Fruit fly (Drosophila melanogaster) S2 (cell line): Measurements from ENCODE around the gene CG14820.

Experiments
- CG8478 ChIP-seq: fragments of >200 bp; optimal IDR thresholded peaks from 2 replicates; lab custom pipeline; 2018
- CTCF ChIP-seq, 2 experiments: fragments of >200 bp; optimal IDR thresholded peaks; 2 replicates each; lab custom pipeline; 2018

Gene CG14820

DNA sequence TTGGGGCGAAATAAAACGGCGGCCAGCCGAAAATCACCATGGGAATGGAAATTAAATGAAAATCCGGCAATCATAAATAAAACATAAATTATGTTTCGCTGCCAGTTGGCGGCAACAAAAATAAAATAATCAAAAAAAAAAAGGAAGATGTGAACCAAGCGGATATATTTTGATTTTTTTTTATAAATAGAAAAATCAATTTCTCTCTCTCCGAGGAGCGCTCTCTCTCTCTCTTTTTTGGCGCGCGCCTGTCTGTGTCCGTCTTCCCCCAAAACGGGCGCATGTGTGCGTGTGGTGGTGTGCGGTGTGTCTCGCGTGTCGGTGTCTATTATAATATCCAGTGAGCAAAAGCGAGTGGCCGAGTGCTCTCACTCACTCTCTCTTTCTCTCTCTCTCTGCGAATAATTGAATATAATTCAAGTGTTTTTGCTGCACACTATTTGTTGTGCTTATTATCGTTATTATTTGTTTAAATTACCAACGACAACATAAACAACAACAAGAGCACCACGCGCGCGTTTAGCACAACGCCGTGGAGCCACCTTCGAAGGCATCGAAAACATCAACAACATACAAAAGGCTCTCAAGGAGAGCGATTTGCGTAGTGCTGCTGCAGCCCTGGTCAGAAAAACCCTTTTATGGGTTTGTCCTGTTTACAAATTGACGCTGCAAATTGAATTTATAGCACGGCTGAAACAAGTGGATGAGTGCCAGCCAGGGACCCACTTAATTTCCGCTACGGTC, 10.7 kb downstream of the CG14820 start:
- no peak for TF ChIP-seq CG8478
- no peak for TF ChIP-seq CTCF (optimal IDR thresholded peaks at IDR 0.05; lab: Kevin White, UChicago)

DNA sequence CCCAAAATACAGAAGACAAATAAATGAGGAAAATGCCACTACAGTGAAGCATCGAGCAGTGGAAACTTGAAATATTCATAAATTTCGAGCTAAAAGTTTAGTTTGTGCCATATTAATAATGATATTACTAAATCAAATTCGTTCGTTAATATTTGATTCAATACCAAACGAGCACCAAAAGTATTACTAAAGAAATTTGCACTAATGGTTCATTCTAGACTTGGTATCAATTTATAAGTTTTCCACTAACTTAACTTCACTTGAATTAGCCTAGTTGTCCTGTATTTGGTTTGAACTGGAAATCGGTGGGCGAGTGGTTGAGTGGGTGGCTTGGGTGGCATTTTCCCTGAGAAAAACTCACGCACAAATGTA, 11.2 kb downstream of the CG14820 start:
- TF ChIP-seq CTCF (optimal IDR thresholded peaks at IDR 0.05; lab: Kevin White, UChicago) (no peak), CG8478 (no peak)

DNA sequence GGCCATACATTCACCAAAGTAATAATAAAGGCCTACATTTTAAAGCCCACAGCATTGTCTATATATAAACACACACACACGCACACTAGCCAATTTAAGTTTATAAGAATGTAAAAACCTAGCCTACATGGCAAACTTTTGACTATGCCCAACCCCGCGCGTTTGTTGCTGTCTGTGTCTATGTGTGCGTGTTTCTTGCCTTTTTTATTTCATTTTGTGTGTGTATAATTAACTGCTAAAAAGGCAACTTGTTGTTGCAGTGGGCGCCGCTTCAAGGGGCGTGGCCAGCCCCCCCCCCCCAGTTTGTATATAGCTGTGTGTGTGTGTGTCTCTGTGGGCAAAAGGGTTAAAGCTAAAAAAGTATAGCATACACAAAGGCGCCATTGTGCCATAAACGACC, 12.6 kb downstream of the CG14820 start:
- TF ChIP-seq CG8478 (no peak), CTCF (optimal IDR thresholded peaks at IDR 0.05; lab: Kevin White, UChicago) (no peak)

DNA sequence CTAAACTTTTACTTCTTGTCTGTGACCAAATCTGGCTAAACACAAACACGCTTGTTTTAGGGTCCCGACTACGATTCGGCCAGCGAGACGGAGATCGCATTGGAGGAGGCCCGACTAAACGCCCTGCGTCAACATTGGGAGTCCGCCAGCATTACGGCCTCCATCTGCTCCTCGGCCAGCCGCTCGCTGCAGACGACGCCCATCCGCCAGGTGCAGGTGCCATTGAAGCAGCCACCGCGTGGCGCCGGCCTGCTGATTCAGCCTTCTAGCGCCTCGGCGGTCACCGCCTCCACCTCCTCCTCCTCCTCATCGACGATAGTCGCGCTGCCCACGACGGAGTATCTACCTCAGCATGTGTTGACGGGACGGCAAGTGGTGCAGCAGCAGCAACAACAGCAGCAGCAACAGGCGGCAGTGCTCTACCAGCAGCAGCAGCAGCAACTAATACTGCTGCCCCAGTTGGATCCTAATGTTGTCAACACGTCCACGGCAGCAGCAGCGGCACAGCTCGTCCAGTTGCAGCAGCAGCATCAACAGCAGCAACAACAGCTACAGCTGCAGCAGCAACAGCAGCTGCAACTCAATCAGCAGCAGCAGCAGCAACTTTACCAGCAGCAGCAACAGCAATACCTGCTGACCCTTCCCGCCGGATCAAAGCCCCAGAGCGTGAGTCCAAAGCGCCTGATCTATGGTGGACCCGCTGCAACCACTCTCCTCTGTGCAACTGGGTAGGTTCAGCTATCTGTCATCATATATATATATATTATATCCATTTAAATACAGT, 14.7 kb downstream of the CG14820 start:
- TF ChIP-seq CTCF (optimal IDR thresholded peaks at IDR 0.05; lab: Kevin White, UChicago) (no peak), CG8478 (no peak)

DNA sequence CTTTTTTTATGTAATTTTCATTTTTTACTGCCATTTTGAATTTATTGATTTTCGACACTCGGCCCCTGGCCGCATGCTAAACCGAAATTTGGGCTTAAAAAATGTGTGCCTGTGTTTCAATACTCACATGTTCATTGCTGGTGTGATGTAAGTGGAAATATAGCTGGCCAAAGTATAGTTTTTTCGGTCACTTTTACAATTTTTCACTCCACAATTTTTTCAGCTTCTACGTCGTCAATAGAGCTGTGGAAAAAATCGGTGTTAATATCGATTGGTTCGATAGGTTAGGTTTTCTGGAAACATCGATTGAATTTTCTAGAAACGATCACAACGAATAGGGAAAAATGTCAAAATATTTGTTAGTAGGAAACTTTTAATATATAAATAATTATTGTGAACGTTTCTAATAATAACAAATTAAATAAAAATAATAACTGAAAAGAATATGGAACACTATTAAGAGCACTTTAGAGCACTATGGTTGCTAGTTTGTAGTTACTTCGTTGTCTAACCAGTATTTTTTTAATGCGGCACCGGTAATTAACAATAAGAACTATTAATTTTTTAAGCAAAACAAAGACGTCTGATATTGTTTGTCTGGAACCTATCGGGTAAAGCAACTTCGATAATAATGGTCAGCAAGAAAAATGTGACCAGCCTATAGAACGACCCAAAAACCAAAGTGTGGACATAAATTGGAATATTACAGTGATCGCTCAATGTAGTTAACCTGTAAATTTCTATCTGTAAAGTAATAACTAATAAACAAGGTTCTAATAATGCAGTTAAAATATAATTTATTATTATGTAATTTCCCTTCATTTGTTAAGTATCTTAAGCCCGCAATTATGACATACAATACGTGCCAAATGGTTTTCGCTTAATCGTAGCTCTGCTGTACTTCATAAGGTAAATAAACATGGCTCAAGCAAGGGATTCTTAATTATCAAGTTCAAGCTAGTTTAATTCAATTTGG, 22.8 kb downstream of the CG14820 start, which contains the start of the genes CG10077 and CG9948:
Gene CG10077 (minus strand): TSS at position 651 of the 976 bp plus-strand sequence.
Gene CG9948 (plus strand): TSS at position 738 of the 976 bp plus-strand sequence.
- no peak for TF ChIP-seq CG8478
- no peak for TF ChIP-seq CTCF (optimal IDR thresholded peaks at IDR 0.05; lab: Kevin White, UChicago)

DNA sequence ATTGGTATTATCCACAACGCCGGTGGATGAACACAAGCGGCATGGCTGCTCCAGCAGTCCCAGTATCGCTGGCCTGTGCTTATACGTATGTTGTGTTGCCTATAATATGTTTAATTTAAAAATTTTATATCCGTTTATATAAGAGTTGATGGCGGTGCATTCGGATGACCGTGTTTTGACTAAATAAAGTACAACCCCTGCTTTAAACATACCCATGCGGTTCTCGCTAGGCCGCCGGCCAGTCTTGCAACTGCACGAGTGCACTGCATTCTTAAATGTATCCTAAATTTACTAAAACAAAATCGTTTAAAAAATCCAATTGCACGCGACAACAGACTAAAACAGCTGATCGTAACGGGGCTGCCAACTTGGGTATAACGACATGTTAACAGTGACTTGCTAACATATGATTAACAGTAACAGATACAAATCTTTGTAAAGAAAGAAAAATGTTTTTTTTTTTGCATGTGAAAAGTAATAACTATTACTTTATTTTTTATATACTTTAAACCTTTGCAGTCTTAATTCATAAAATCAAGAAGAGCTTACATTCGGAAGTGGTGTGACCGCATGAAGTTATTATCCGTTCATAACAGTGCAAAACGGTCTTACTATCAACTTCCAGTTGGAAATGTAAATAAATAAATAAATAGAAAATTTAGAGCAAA, 25.2 kb downstream of the CG14820 start, which contains the start of the genes Uqcc1 and Surf1:
Gene Uqcc1 (minus strand): TSS at position 356 of the 668 bp plus-strand sequence.
Gene Surf1 (plus strand): TSS at position 594 of the 668 bp plus-strand sequence.
- TF ChIP-seq CTCF (optimal IDR thresholded peaks at IDR 0.05; lab: Kevin White, UChicago) (no peak), CG8478 (no peak)

DNA sequence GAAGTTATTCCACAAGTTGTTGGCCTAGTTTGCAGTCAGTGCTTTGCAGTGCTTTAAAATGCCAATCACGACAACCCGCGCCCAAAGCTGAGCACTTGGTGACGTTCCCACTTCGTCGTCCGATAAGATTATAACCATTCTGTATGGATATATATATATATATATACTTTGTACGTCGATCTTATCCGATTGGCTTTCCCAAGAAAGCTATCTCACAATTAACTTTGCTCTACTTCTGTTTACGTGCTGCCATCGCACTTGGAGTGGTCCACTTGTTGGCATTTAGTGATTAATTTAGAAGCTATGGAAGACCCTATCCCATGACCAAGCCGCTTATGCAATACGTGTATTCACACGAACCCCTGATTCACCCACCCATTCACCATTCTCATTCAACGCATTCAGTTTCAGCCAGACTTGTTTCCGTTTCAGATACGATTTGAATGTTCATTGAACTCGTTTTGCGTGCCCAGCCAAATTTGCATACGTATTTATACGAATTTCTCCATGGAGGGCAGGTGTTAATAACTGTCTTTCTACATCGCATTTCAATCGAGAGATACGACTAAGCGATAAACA, 29.4 kb downstream of the CG14820 start:
- TF ChIP-seq CG8478 (no peak), CTCF (optimal IDR thresholded peaks at IDR 0.05; lab: Kevin White, UChicago) (no peak)

DNA sequence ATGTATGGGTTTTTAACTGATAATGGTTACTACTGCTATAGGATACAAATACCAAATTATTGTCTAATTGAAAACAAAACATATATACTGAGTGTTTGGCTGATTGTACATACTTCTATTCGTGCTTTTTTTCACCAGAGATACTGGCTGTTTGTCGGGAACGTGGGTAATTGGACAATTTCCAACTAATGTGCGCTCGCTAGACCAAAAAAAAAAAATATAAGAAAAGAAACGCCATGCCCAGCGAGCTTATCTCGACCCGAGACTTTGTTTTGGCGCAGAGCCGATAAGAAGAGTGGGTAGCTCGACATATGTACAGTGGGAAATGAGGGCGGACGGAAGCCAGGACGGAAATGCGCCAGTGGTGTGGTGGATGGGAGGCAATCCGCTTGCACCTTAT, 30.4 kb downstream of the CG14820 start:
- TF ChIP-seq CTCF (optimal IDR thresholded peaks at IDR 0.05; lab: Kevin White, UChicago) (no peak), CG8478 (no peak)

DNA sequence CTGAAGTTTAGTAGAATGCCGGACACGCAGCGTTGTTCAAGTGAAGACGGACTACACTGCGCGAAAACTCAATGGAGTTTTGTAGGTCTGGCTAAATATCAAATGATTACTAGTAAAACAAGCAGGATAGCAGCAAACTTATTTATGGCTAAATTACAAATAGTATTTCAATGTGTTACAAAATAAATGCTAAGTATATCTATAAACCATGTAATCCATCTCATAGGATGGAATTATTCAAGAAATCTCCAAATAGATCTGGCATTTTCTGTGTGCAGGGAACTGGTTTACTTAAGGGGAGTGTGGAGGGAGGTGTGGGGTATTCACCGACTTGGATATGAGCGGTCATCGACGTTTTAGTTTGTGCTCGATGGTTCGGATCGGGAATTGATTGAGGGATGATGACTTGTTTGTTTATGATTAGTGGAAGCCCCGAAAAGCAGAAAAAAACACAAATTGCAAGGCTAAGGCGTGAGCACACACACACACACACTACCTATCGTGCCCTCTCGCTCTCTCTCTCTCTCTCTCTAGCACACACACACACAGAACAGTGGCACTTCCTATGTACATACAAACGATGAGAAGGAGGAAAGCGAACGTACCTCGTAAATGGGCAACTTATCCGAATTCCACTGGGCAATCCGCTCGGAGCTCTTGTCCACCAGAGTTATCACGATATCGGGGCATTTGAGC, 31.2 kb downstream of the CG14820 start:
- no peak for TF ChIP-seq CTCF (optimal IDR thresholded peaks at IDR 0.05; lab: Kevin White, UChicago)
- TF ChIP-seq CG8478: no peak

DNA sequence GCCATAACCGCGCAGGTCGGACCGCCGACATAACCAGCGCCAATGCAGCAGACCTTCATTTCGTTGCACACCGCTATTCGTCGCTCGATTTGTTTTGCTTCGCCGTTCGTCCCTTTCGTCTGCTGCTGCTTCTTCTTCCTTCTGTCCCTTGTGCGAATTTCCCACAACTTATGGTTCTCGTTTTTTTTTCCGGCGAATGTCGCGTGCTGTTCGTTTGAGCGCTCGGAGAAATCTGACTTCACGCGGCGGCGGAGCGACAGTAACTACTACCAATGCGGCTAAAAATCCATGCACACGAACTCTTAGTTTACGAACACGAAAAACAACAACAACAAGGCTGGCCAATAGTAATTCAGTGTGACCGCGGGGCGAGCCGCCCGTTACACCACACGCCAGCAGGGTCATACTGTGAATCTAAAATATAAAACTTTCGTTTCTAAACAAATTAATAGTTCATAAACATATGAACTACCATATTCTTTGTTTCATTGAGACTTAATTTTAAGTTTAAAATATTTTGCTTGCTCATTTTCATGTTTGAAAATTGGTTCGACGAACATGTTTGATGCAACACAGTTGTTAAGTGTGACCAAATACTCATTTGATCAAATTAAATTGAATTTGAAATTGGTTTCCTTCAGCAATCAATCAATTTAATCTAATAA, 31.9 kb downstream of the CG14820 start, which contains the start of gene sgl:
Gene sgl (minus strand): TSS at position 271 of the 665 bp plus-strand sequence.
- TF ChIP-seq CTCF (optimal IDR thresholded peaks at IDR 0.05; lab: Kevin White, UChicago): no peak
- no peak for TF ChIP-seq CG8478

DNA sequence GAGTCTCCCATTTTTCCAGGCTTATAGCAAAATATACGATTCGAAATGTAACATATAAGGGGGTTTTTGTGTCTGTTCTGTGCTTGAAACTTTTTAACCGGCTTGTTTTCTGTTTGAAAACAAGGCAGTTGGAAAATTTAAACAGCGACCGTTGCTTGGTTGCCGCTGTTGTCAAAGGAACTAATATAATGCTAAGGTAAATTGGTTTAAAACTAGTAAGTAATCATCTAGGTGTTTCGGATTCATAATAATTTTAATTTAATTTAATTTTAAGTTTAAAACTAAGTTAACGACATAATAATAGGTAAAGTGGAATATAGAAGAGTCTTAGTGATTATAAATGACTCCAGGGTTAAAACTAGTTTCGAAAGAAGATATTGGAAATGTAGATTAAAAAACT, 35.1 kb downstream of the CG14820 start, which contains the start of gene CG10064:
Gene CG10064 (minus strand): TSS at position 101 of the 400 bp plus-strand sequence.
- TF ChIP-seq CTCF (optimal IDR thresholded peaks at IDR 0.05; lab: Kevin White, UChicago) (no peak), CG8478 (no peak)

DNA sequence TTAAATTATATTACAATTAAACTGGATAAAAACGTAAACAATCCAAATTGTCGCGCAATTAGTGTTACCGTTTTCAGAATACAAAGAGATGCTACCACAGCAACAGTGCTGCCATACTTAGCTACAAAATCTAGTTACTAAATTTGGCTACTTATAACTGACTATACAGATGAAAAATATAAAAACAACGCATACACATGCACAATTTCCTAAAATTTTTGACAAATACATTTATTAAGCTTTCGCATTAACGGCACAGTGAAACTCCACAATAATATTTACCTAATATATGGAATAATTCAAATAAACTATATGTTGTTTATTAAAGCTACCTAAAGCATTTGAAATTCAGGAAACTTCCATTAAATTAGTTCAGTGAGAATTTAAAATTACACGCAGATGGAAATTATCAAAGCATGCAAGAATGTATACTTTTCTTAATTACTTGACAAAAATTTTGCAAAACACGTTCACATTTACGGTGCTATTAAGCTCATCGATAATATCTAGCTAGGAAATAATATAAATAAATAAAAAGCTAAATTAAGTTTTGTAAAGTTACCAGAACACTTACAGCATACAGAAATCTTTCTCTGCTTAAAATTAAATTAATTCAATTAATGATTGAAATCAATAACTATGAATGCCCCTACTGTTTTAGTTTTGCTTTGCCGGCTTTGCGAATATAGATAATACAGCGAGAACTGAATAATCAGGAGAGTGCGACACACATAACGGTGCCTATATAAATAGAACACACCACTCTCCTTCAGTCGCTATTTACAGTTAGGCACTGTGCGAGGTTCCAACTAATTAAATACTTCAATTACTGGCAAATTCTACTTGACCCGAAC, 36.5 kb downstream of the CG14820 start, which contains the start of the genes Mis12 and CG9953:
Gene Mis12 (minus strand): TSS at position 88 of the 854 bp plus-strand sequence.
Gene CG9953 (plus strand): TSS at position 698 of the 854 bp plus-strand sequence.
- no peak for TF ChIP-seq CG8478
- TF ChIP-seq CTCF (optimal IDR thresholded peaks at IDR 0.05; lab: Kevin White, UChicago): no peak
